Worm (Caenorhabditis elegans): Measurements from ENCODE around the gene cylc-1.

The cylc-1 gene

ce11 chrIV:5200813-5201212 is 24.8 kb downstream of the cylc-1 start:
- TF ChIP-seq fkh-2 (tag; optimal IDR thresholded peaks at IDR 0.05), result no peak
- TF ChIP-seq fkh-10 (GFP tag; optimal IDR thresholded peaks at IDR 0.05), result no peak
- no peak for TF ChIP-seq nhr-12 (tag; optimal IDR thresholded peaks at IDR 0.05)
- TF ChIP-seq ztf-4 (tag; optimal IDR thresholded peaks at IDR 0.05), result no peak
- no peak for TF ChIP-seq nfya-1 (tag; optimal IDR thresholded peaks at IDR 0.05; ENCODE audit: insufficient read depth)
- TF ChIP-seq ceh-28 (tag; optimal IDR thresholded peaks at IDR 0.05), result no peak
- TF ChIP-seq hmg-11 (tag; optimal IDR thresholded peaks at IDR 0.05), result no peak
- no peak for TF ChIP-seq nhr-25 (tag; optimal IDR thresholded peaks at IDR 0.05)
- TF ChIP-seq eor-1 (tag; optimal IDR thresholded peaks at IDR 0.05), result no peak
- no peak for TF ChIP-seq nhr-237 (tag; optimal IDR thresholded peaks at IDR 0.05)
- TF ChIP-seq R02D3.7 (tag; optimal IDR thresholded peaks at IDR 0.05), result no peak
- TF ChIP-seq unc-62 (GFP tag; optimal IDR thresholded peaks at IDR 0.05), result no peak
- no peak for TF ChIP-seq ceh-82 (tag; optimal IDR thresholded peaks at IDR 0.05)
- no peak for TF ChIP-seq zag-1 (tag; optimal IDR thresholded peaks at IDR 0.05)
- no peak for TF ChIP-seq sea-2 (GFP tag; optimal IDR thresholded peaks at IDR 0.05)
- no peak for TF ChIP-seq elt-2 (tag; optimal IDR thresholded peaks at IDR 0.05)

- TF ChIP-seq eor-1 (tag; optimal IDR thresholded peaks at IDR 0.05), result no peak
- TF ChIP-seq hmg-11 (tag; optimal IDR thresholded peaks at IDR 0.05), result no peak
- TF ChIP-seq pha-4 (tag; optimal IDR thresholded peaks at IDR 0.05), result no peak
- no peak for TF ChIP-seq nhr-67 (tag; optimal IDR thresholded peaks at IDR 0.05)
- no peak for TF ChIP-seq nhr-43 (tag; optimal IDR thresholded peaks at IDR 0.05; ENCODE audit: poor library complexity, severe bottlenecking)
- no peak for TF ChIP-seq ceh-16 (tag; optimal IDR thresholded peaks at IDR 0.05)
- TF ChIP-seq lin-39 (tag; optimal IDR thresholded peaks at IDR 0.05), result no peak
- TF ChIP-seq fkh-10 (GFP tag; optimal IDR thresholded peaks at IDR 0.05), result no peak
- TF ChIP-seq ceh-82 (tag; optimal IDR thresholded peaks at IDR 0.05), result no peak
- no peak for TF ChIP-seq zag-1 (tag; optimal IDR thresholded peaks at IDR 0.05)
- TF ChIP-seq fkh-2 (tag; optimal IDR thresholded peaks at IDR 0.05), result no peak
- no peak for TF ChIP-seq sea-2 (GFP tag; optimal IDR thresholded peaks at IDR 0.05)
- TF ChIP-seq nhr-11 (tag; optimal IDR thresholded peaks at IDR 0.05), result no peak
- no peak for TF ChIP-seq jun-1 (tag; optimal IDR thresholded peaks at IDR 0.05)
Measured at ce11 chrIV:5195531-5195930, 30.0 kb downstream of the cylc-1 start, which contains the start of gene gpa-18. TSS of gene gpa-18 (minus strand) at chrIV:5195631.

ce11 chrIV:5188051-5188450 is 37.5 kb downstream of the cylc-1 start:
- TF ChIP-seq nhr-12 (tag; optimal IDR thresholded peaks at IDR 0.05) (no peak), ama-1 (optimal IDR thresholded peaks at IDR 0.05) (no peak), ceh-9 (tag; optimal IDR thresholded peaks at IDR 0.05) (no peak), ceh-28 (tag; optimal IDR thresholded peaks at IDR 0.05) (no peak), lin-15B (tag; optimal IDR thresholded peaks at IDR 0.05) (peak; percentile 26), nhr-23 (tag; optimal IDR thresholded peaks at IDR 0.05) (no peak), elt-3 (tag; optimal IDR thresholded peaks at IDR 0.05) (no peak), elt-2 (tag; optimal IDR thresholded peaks at IDR 0.05) (no peak)

- TF ChIP-seq pha-4 (tag; optimal IDR thresholded peaks at IDR 0.05) (peak; percentile 70), nhr-28 (tag; optimal IDR thresholded peaks at IDR 0.05) (no peak)
Measured at ce11 chrIV:5186480-5187205, 38.9 kb downstream of the cylc-1 start, which contains the start of the genes W03F8.6 and mtrf-1L. TSS of gene W03F8.6 (minus strand) at chrIV:5186580. TSS of gene mtrf-1L (plus strand) at chrIV:5187155.

ce11 chrIV:5183755-5184166 is 41.8 kb downstream of the cylc-1 start, which contains the start of gene W03F8.4:
TSS of gene W03F8.4 (plus strand) at chrIV:5184123.
- TF ChIP-seq ceh-82 (tag; optimal IDR thresholded peaks at IDR 0.05) (peak; percentile 87), nfya-1 (tag; optimal IDR thresholded peaks at IDR 0.05; ENCODE audit: insufficient read depth) (peak; percentile 91), nhr-12 (tag; optimal IDR thresholded peaks at IDR 0.05) (no peak), mml-1 (tag; optimal IDR thresholded peaks at IDR 0.05) (no peak), pha-4 (tag; optimal IDR thresholded peaks at IDR 0.05) (peak; percentile 94), ceh-9 (tag; optimal IDR thresholded peaks at IDR 0.05) (no peak), fkh-2 (tag; optimal IDR thresholded peaks at IDR 0.05) (no peak), ama-1 (optimal IDR thresholded peaks at IDR 0.05) (peak; percentile 53), ztf-11 (tag; optimal IDR thresholded peaks at IDR 0.05) (no peak), fos-1 (tag; optimal IDR thresholded peaks at IDR 0.05) (no peak), eor-1 (tag; optimal IDR thresholded peaks at IDR 0.05) (no peak), ztf-4 (tag; optimal IDR thresholded peaks at IDR 0.05) (peak; percentile 74), nhr-43 (tag; optimal IDR thresholded peaks at IDR 0.05; ENCODE audit: poor library complexity, severe bottlenecking) (peak; percentile 91), R02D3.7 (tag; optimal IDR thresholded peaks at IDR 0.05) (peak; percentile 88), unc-39 (tag; optimal IDR thresholded peaks at IDR 0.05) (no peak), ZK546.5 (tag; optimal IDR thresholded peaks at IDR 0.05) (no peak), egl-5 (tag; optimal IDR thresholded peaks at IDR 0.05) (peak; percentile 92), pqm-1 (tag; optimal IDR thresholded peaks at IDR 0.05) (peak; percentile 42), lsy-12 (tag; optimal IDR thresholded peaks at IDR 0.05) (peak; percentile 91), nhr-11 (tag; optimal IDR thresholded peaks at IDR 0.05) (peak; percentile 35), hmg-11 (tag; optimal IDR thresholded peaks at IDR 0.05) (peak; percentile 88), elt-1 (tag; optimal IDR thresholded peaks at IDR 0.05) (peak; percentile 69), sea-2 (GFP tag; optimal IDR thresholded peaks at IDR 0.05) (no peak), fkh-10 (GFP tag; optimal IDR thresholded peaks at IDR 0.05) (no peak), elt-3 (tag; optimal IDR thresholded peaks at IDR 0.05) (peak in 1 of 3 experiments; percentile 49), lin-15B (tag; optimal IDR thresholded peaks at IDR 0.05) (peak; percentile 96), nhr-25 (tag; optimal IDR thresholded peaks at IDR 0.05) (peak; percentile 96), zag-1 (tag; optimal IDR thresholded peaks at IDR 0.05) (no peak), ceh-16 (tag; optimal IDR thresholded peaks at IDR 0.05) (no peak), nhr-77 (tag; optimal IDR thresholded peaks at IDR 0.05) (peak; percentile 74), lin-39 (tag; optimal IDR thresholded peaks at IDR 0.05) (peak; percentile 71), unc-62 (GFP tag; optimal IDR thresholded peaks at IDR 0.05) (no peak)

Measured in whole organism, L3 larva.